Fruit fly (Drosophila melanogaster) Kc167 (cell line): ENCODE measurements around the gene Pgant4.

Source experiments
- Sin3A ChIP-seq: fragments of >200 bp; optimal IDR thresholded peaks from 2 replicates; lab custom pipeline; 2018; ENCODE audit warnings: missing external identifiers
- h ChIP-seq: fragments of >200 bp; optimal IDR thresholded peaks from 3 replicates; lab custom pipeline; 2018; ENCODE audit warnings: missing external identifiers
- psq ChIP-seq: fragments of >200 bp; optimal IDR thresholded peaks from 2 replicates; lab custom pipeline; 2017; ENCODE audit warnings: missing external identifiers
- ttk ChIP-seq: sonication (Bioruptor generic); optimal IDR thresholded peaks from 2 replicates; lab custom pipeline; 2017; ENCODE audit warnings: missing external identifiers

dm6 chr2L:3479697-3480442 lies 7.5 kb downstream of the Pgant4 start:
- TF ChIP-seq h (lab: Kevin White, UChicago) (no peak), ttk (lab: Kevin White, UChicago) (no peak), psq (lab: Kevin White, UChicago) (no peak), Sin3A (no peak)
